Fruit fly (Drosophila melanogaster) whole organism, wandering third instar larva: Measurements from ENCODE around the gene tzn.

Experiments
- Abd-B ChIP-seq: fragments of >200 bp; optimal IDR thresholded peaks from 2 replicates; lab custom pipeline; 2017; ENCODE audit warnings: missing biosample characterization, missing genetic modification characterization
- CrebA ChIP-seq: fragments of 200-800 bp; sonication (Bioruptor generic); optimal IDR thresholded peaks from 2 replicates; lab custom pipeline; 2016; ENCODE audit warnings: missing biosample characterization, mild to moderate bottlenecking, missing genetic modification characterization, borderline replicate concordance
- Dif ChIP-seq: fragments of 200-275, 200-300 bp; sonication (Bioruptor generic); optimal IDR thresholded peaks from 2 replicates; lab custom pipeline; 2018; ENCODE audit warnings: missing biosample characterization, missing genetic modification characterization; ENCODE audit not compliant: partially characterized antibody
- GATAd ChIP-seq: sonication (Bioruptor generic); optimal IDR thresholded peaks from 2 replicates; lab custom pipeline; 2016; ENCODE audit warnings: missing biosample characterization, missing genetic modification characterization
- HLH106 ChIP-seq: fragments of 200-800 bp; optimal IDR thresholded peaks from 3 replicates; lab custom pipeline; 2019; ENCODE audit warnings: missing biosample characterization, mild to moderate bottlenecking, missing genetic modification characterization, moderate library complexity
- Hr78 ChIP-seq: fragments of >200 bp; optimal IDR thresholded peaks from 2 replicates; lab custom pipeline; 2017; ENCODE audit warnings: missing biosample characterization, missing genetic modification characterization
- dmrt93B ChIP-seq: fragments of 200-800 bp; sonication (Bioruptor generic); optimal IDR thresholded peaks from 2 replicates; lab custom pipeline; 2018; ENCODE audit warnings: missing biosample characterization, mild to moderate bottlenecking, missing genetic modification characterization

dm6 chr3L:20827962-20828361, 29.5 kb downstream of the tzn start:
- TF ChIP-seq GATAd (GFP tag; lab: Kevin White, UChicago) (no peak), Abd-B (GFP tag; lab: Kevin White, UChicago) (no peak), Hr78 (GFP tag; lab: Kevin White, UChicago) (no peak), CrebA (no peak), dmrt93B (GFP tag; lab: Kevin White, UChicago) (no peak), HLH106 (tag; lab: Kevin White, UChicago) (no peak), Dif (GFP tag; lab: Kevin White, UChicago) (no peak)
